Worm (Caenorhabditis elegans) whole organism, early embryonic: ENCODE results near the gene cnc-1.

Experiments used
- B0310.2 ChIP-seq: sonication (generic microtip); optimal IDR thresholded peaks from 2 replicates; lab custom pipeline; 2016; ENCODE audit warnings: mild to moderate bottlenecking, missing genetic modification characterization, missing compliant biosample characterization
- aly-1 ChIP-seq: sonication (generic microtip); optimal IDR thresholded peaks from 2 replicates; lab custom pipeline; 2016; ENCODE audit warnings: missing genetic modification characterization, missing compliant biosample characterization
- ama-1 ChIP-seq: fragments of 150-350 bp; optimal IDR thresholded peaks from 2 replicates; lab custom pipeline; 2014
- ceh-13 ChIP-seq: fragments of 200-800 bp; sonication (Bioruptor generic); optimal IDR thresholded peaks from 2 replicates; lab custom pipeline; 2018; ENCODE audit warnings: mild to moderate bottlenecking, missing genetic modification characterization, missing compliant biosample characterization
- ceh-36 ChIP-seq: sonication (generic microtip); optimal IDR thresholded peaks from 2 replicates; lab custom pipeline; 2016; ENCODE audit warnings: missing genetic modification characterization, inconsistent platforms, missing compliant biosample characterization
- flt-1 ChIP-seq: fragments of 200-800 bp; sonication (Bioruptor generic); IDR thresholded peaks from 2 replicates; pipeline ENCODE4 v1.3.6; 2022; ENCODE audit warnings: missing genetic modification characterization, missing compliant biosample characterization
- scrt-1 ChIP-seq: fragments of 200-800 bp; sonication (Bioruptor generic); IDR thresholded peaks from 2 replicates; pipeline ENCODE4 v1.3.6; 2022; ENCODE audit warnings: missing genetic modification characterization, missing compliant biosample characterization
- sea-1 ChIP-seq: fragments of 200-800 bp; sonication (Bioruptor generic); conservative IDR thresholded peaks from 2 replicates; pipeline ENCODE4 v1.3.6; 2022; ENCODE audit warnings: missing genetic modification characterization, missing compliant biosample characterization

ce11 chrV:1459374-1459926 lies 15.4 kb upstream of the cnc-1 start:
- TF ChIP-seq ceh-36 (tag; lab: Kevin White, UChicago) (no peak), ceh-13 (GFP tag; lab: Kevin White, UChicago) (no peak), ama-1 (lab: Kevin White, UChicago) (no peak), scrt-1 (GFP tag; lab: Robert Waterston, UW) (no peak), B0310.2 (no peak), flt-1 (no peak), sea-1 (GFP tag; lab: Robert Waterston, UW) (no peak), aly-1 (tag; lab: Kevin White, UChicago) (no peak)
